Fruit fly (Drosophila melanogaster) whole organism, adult: Measurements from ENCODE around the gene CG17549.

ENCODE experiments used
- CG1620 ChIP-seq: fragments of 200-800 bp; sonication (Bioruptor generic); optimal IDR thresholded peaks from 2 replicates; lab custom pipeline; 2016; ENCODE audit warnings: missing biosample characterization, missing genetic modification characterization
- CG33017 ChIP-seq: fragments of 200-800 bp; sonication (Bioruptor generic); optimal IDR thresholded peaks from 2 replicates; lab custom pipeline; 2018; ENCODE audit warnings: missing biosample characterization, mild to moderate bottlenecking, missing genetic modification characterization, moderate library complexity
- CG5204 ChIP-seq: fragments of 200-800 bp; sonication (Bioruptor generic); optimal IDR thresholded peaks from 2 replicates; lab custom pipeline; 2016; ENCODE audit warnings: missing biosample characterization, missing genetic modification characterization
- Clk ChIP-seq: fragments of 200-800 bp; sonication (Bioruptor generic); optimal IDR thresholded peaks from 2 replicates; lab custom pipeline; 2017; ENCODE audit warnings: missing biosample characterization, missing genetic modification characterization
- Crg-1 ChIP-seq: fragments of 200-800 bp; sonication (Bioruptor generic); optimal IDR thresholded peaks from 2 replicates; lab custom pipeline; 2016; ENCODE audit warnings: missing biosample characterization, missing genetic modification characterization
- Hr96 ChIP-seq: fragments of 200-800 bp; sonication (Bioruptor generic); optimal IDR thresholded peaks from 2 replicates; lab custom pipeline; 2016; ENCODE audit warnings: missing biosample characterization, missing genetic modification characterization
- Mnt ChIP-seq: fragments of 200-800 bp; sonication (Bioruptor generic); optimal IDR thresholded peaks from 2 replicates; lab custom pipeline; 2016; ENCODE audit warnings: missing biosample characterization, mild to moderate bottlenecking, missing genetic modification characterization
- bab1 ChIP-seq: fragments of 200-800 bp; sonication (Bioruptor generic); optimal IDR thresholded peaks from 3 replicates; lab custom pipeline; 2019; ENCODE audit warnings: missing biosample characterization, mild to moderate bottlenecking, missing genetic modification characterization, moderate library complexity
- cic ChIP-seq: fragments of 200-800 bp; sonication (Bioruptor generic); optimal IDR thresholded peaks from 2 replicates; lab custom pipeline; 2017; ENCODE audit warnings: missing biosample characterization, mild to moderate bottlenecking, missing genetic modification characterization, moderate library complexity
- kay ChIP-seq: fragments of 200-800 bp; sonication (Bioruptor generic); peaks from one replicate; lab custom pipeline; 2016; ENCODE audit warnings: missing biosample characterization, missing genetic modification characterization, borderline replicate concordance
- ovo ChIP-seq: fragments of 200-800 bp; sonication (Bioruptor generic); optimal IDR thresholded peaks from 2 replicates; lab custom pipeline; 2016; ENCODE audit warnings: missing biosample characterization, missing genetic modification characterization
- pad ChIP-seq: fragments of 200-800 bp; sonication (Bioruptor generic); optimal IDR thresholded peaks from 3 replicates; lab custom pipeline; 2017; ENCODE audit warnings: missing biosample characterization, missing genetic modification characterization, mild to moderate bottlenecking, moderate library complexity, missing genetic modification reagents
- tj ChIP-seq: fragments of 200-800 bp; sonication (Bioruptor generic); optimal IDR thresholded peaks from 3 replicates; lab custom pipeline; 2017; ENCODE audit warnings: missing biosample characterization, mild to moderate bottlenecking, missing genetic modification characterization, moderate library complexity
- toe ChIP-seq: fragments of 200-800 bp; sonication (Bioruptor generic); optimal IDR thresholded peaks from 2 replicates; lab custom pipeline; 2016; ENCODE audit warnings: missing biosample characterization, missing genetic modification characterization

DNA sequence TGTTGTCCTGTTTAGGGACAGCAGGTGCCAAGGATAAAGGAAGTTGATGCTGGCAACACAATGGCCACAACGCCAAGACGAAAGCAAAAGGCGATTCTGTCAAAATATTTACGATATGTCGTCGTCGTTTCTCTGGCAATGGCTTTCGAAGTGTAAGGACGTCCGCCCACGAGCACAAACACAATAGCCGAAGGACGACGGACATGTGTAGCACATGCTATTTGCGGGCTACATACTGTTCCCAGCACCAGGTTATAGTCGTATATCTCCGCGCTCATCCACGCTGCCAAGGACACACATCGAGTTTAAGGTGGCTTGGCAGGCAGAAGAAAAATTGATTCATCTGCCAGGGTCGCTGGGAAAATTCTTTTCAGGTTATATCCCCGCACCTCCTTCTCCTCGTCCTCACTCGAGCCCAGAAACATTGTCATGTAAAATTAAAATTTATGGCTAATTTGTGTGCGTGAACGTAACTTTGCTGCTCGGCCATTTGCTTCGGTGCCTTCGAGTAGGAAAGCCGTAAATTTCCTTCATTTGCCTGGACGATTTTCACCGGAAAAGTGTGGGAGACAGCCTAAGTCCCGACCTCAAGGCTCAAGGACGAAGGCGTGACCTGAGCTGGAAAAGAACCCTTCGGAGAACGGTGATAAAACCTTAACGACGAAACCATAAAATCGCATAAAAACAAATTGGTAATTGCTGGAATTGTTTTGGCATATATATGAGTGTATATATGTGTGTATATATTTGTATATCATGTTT, 51.7 kb downstream of the CG17549 start:
- TF ChIP-seq CG33017 (tag; lab: Kevin White, UChicago): no peak
- no peak for TF ChIP-seq ovo (GFP tag; lab: Kevin White, UChicago)
- no peak for TF ChIP-seq toe (GFP tag; lab: Kevin White, UChicago)
- no peak for TF ChIP-seq Hr96
- TF ChIP-seq cic (GFP tag; lab: Kevin White, UChicago): no peak
- no peak for TF ChIP-seq Clk (GFP tag; lab: Kevin White, UChicago)
- no peak for TF ChIP-seq bab1 (GFP tag; lab: Kevin White, UChicago)
- no peak for TF ChIP-seq kay (GFP tag; lab: Kevin White, UChicago)
- no peak for TF ChIP-seq pad (GFP tag; lab: Kevin White, UChicago)
- TF ChIP-seq CG1620 (GFP tag; lab: Kevin White, UChicago): no peak
- TF ChIP-seq Mnt (GFP tag; lab: Kevin White, UChicago): no peak
- no peak for TF ChIP-seq CG5204 (GFP tag; lab: Kevin White, UChicago)
- no peak for TF ChIP-seq Crg-1
- no peak for TF ChIP-seq tj (GFP tag; lab: Kevin White, UChicago)
